Worm (Caenorhabditis elegans) whole organism, mixed stage, embryonic: ENCODE measurements around the gene T05B9.2.

Experiments
- M03D4.4 ChIP-seq: sonication (generic microtip); optimal IDR thresholded peaks from 2 replicates; lab custom pipeline; 2017; ENCODE audit warnings: mild to moderate bottlenecking, missing genetic modification characterization, missing compliant biosample characterization
- bed-3 ChIP-seq: fragments of 200-800 bp; sonication (Bioruptor generic); optimal IDR thresholded peaks from 3 replicates; lab custom pipeline; 2018; ENCODE audit warnings: mild to moderate bottlenecking, missing genetic modification characterization, moderate library complexity, missing compliant biosample characterization
- blmp-1 ChIP-seq: fragments of 150-350 bp; optimal IDR thresholded peaks from 2 replicates; lab custom pipeline; 2014; ENCODE audit warnings: missing biosample characterization, missing genetic modification characterization
- ceh-43 ChIP-seq: fragments of 200-800 bp; sonication (Bioruptor generic); optimal IDR thresholded peaks from 2 replicates; lab custom pipeline; 2018; ENCODE audit warnings: mild to moderate bottlenecking, missing genetic modification characterization, moderate library complexity, missing compliant biosample characterization
- ceh-83 ChIP-seq: fragments of 200-800 bp; sonication (Bioruptor generic); optimal IDR thresholded peaks from 2 replicates; lab custom pipeline; 2018; ENCODE audit warnings: mild to moderate bottlenecking, missing genetic modification characterization, missing compliant biosample characterization
- ces-1 ChIP-seq: fragments of 150-350 bp; optimal IDR thresholded peaks from 2 replicates; lab custom pipeline; 2014; ENCODE audit warnings: missing biosample characterization, missing genetic modification reagents, missing genetic modification characterization
- cnd-1 ChIP-seq: fragments of 200-800 bp; sonication (Bioruptor generic); optimal IDR thresholded peaks from 2 replicates; lab custom pipeline; 2018; ENCODE audit warnings: mild to moderate bottlenecking, missing genetic modification characterization, missing compliant biosample characterization
- drap-1 ChIP-seq: fragments of 200-800 bp; sonication (Bioruptor generic); optimal IDR thresholded peaks from 3 replicates; lab custom pipeline; 2018; ENCODE audit warnings: mild to moderate bottlenecking, missing genetic modification characterization, missing compliant biosample characterization
- elt-1 ChIP-seq: sonication (generic microtip); optimal IDR thresholded peaks from 2 replicates; lab custom pipeline; 2017; ENCODE audit warnings: missing genetic modification characterization, mild to moderate bottlenecking, missing compliant biosample characterization, antibody characterized with exemption, moderate library complexity, borderline replicate concordance; ENCODE audit not compliant: insufficient read depth
- elt-3 ChIP-seq: fragments of 150-350 bp; optimal IDR thresholded peaks from 2 replicates; lab custom pipeline; 2014; ENCODE audit warnings: missing biosample characterization, missing genetic modification characterization
- flh-1 ChIP-seq: fragments of 200-800 bp; sonication (Bioruptor generic); optimal IDR thresholded peaks from 2 replicates; lab custom pipeline; 2018; ENCODE audit warnings: mild to moderate bottlenecking, missing genetic modification characterization, moderate library complexity, missing compliant biosample characterization
- ham-2 ChIP-seq: fragments of 200-800 bp; sonication (Bioruptor generic); optimal IDR thresholded peaks from 2 replicates; lab custom pipeline; 2018; ENCODE audit warnings: mild to moderate bottlenecking, missing genetic modification characterization, missing compliant biosample characterization
- hlh-1 ChIP-seq: fragments of 150-350 bp; optimal IDR thresholded peaks from 2 replicates; lab custom pipeline; 2014; ENCODE audit warnings: missing biosample characterization, missing genetic modification reagents, missing genetic modification characterization
- lin-32 ChIP-seq: fragments of 200-800 bp; sonication (Bioruptor generic); optimal IDR thresholded peaks from 2 replicates; lab custom pipeline; 2018; ENCODE audit warnings: mild to moderate bottlenecking, missing genetic modification characterization, missing compliant biosample characterization
- lsy-2 ChIP-seq: fragments of 150-350 bp; optimal IDR thresholded peaks from 2 replicates; lab custom pipeline; 2014; ENCODE audit warnings: missing biosample characterization, missing genetic modification characterization
- mab-5 ChIP-seq: fragments of 150-350 bp; optimal IDR thresholded peaks from 2 replicates; lab custom pipeline; 2014; ENCODE audit warnings: missing biosample characterization, missing genetic modification characterization
- mep-1 ChIP-seq: fragments of 150-350 bp; optimal IDR thresholded peaks from 2 replicates; lab custom pipeline; 2017; ENCODE audit warnings: missing biosample characterization, missing genetic modification reagents, missing genetic modification characterization, inconsistent platforms
- mls-2 ChIP-seq: sonication (generic microtip); optimal IDR thresholded peaks from 2 replicates; lab custom pipeline; 2016; ENCODE audit warnings: mild to moderate bottlenecking, missing genetic modification characterization, moderate library complexity, missing compliant biosample characterization
- nhr-12 ChIP-seq: fragments of 150-350 bp; optimal IDR thresholded peaks from 2 replicates; lab custom pipeline; 2014; ENCODE audit warnings: missing biosample characterization, missing genetic modification characterization
- nhr-2 ChIP-seq: fragments of 150-350 bp; optimal IDR thresholded peaks from 2 replicates; lab custom pipeline; 2014; ENCODE audit warnings: missing biosample characterization, missing genetic modification characterization
- nhr-237 ChIP-seq: fragments of 150-350 bp; optimal IDR thresholded peaks from 2 replicates; lab custom pipeline; 2014; ENCODE audit warnings: missing biosample characterization, missing genetic modification characterization
- nhr-28 ChIP-seq: fragments of 150-350 bp; optimal IDR thresholded peaks from 2 replicates; lab custom pipeline; 2014; ENCODE audit warnings: missing biosample characterization, missing genetic modification characterization
- pha-4 ChIP-seq: fragments of 150-350 bp; optimal IDR thresholded peaks from 2 replicates; lab custom pipeline; 2018; ENCODE audit warnings: missing biosample characterization, missing genetic modification reagents, missing genetic modification characterization
- sem-2 ChIP-seq: fragments of 200-800 bp; sonication (Bioruptor generic); optimal IDR thresholded peaks from 2 replicates; lab custom pipeline; 2018; ENCODE audit warnings: mild to moderate bottlenecking, missing genetic modification characterization, missing compliant biosample characterization
- snpc-4 ChIP-seq: fragments of 150-350 bp; optimal IDR thresholded peaks from 2 replicates; lab custom pipeline; 2014; ENCODE audit warnings: missing biosample characterization, missing genetic modification characterization
- tbx-8 ChIP-seq: fragments of 200-800 bp; sonication (Bioruptor generic); optimal IDR thresholded peaks from 2 replicates; lab custom pipeline; 2018; ENCODE audit warnings: mild to moderate bottlenecking, missing genetic modification characterization, moderate library complexity, missing compliant biosample characterization
- unc-39 ChIP-seq: fragments of 150-350 bp; optimal IDR thresholded peaks from 2 replicates; lab custom pipeline; 2014; ENCODE audit warnings: missing biosample characterization, missing genetic modification characterization
- unc-62 ChIP-seq: fragments of 150-350 bp; optimal IDR thresholded peaks from 2 replicates; lab custom pipeline; 2014; ENCODE audit warnings: missing biosample characterization, missing genetic modification reagents, missing genetic modification characterization
- zip-8 ChIP-seq: fragments of 150-350 bp; optimal IDR thresholded peaks from 2 replicates; lab custom pipeline; 2014; ENCODE audit warnings: missing biosample characterization, missing genetic modification characterization
- ztf-11 ChIP-seq: fragments of 150-350 bp; optimal IDR thresholded peaks from 2 replicates; lab custom pipeline; 2014; ENCODE audit warnings: missing biosample characterization, missing genetic modification characterization

Gene T05B9.2

DNA sequence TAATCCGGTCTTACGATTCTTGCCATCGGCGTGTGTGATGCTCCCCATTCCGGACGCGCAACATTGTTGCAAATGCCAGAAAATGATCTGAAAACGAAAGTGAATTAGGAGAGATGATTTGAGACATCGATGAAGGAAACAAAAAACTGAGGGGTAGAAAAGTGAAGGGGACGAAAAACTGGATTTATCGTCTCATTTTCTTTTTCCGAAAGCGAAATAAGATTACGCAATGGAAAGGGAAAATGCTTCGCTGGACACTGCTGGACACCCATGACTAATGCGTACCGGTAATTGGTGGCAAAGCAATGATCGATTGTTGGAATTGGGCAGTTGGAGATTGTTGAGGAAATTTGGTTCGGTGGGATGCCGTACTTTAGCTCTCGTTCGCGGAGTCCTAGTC lies 9.1 kb upstream of the T05B9.2 start:
- TF ChIP-seq blmp-1 (tag; lab: Kevin White, UChicago) (peak; percentile 73), ceh-83 (GFP tag; lab: Kevin White, UChicago) (no peak), lin-32 (GFP tag; lab: Kevin White, UChicago) (no peak), hlh-1 (tag; lab: Kevin White, UChicago) (no peak), ham-2 (GFP tag; lab: Kevin White, UChicago) (no peak)
- TF ChIP-seq, all 35 proteins: peak for 1

DNA sequence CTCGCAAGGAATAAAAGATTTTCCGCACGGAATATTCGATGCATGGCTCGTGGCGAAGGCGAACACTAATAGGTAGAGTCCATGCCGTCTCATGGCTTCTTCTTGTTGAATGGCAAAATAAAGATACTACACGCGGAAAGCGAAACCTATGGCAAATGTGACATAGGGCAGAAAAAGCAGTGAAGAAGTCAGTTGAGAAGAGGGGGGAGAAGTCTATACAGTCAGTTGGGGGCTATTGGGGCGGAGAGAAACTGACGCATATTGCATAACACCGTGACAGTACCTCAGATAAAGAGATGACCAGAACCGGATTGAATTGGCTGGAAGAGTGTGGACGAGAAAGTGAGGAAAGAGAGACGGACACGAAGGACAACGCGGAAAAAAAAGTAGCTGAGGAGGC lies 8.2 kb upstream of the T05B9.2 start, which contains the start of gene T06D8.10:
Gene T06D8.10, minus strand, starts transcription at position 101 of the 400 bp plus-strand sequence.
- TF ChIP-seq drap-1 (GFP tag; lab: Kevin White, UChicago) = no peak
- TF ChIP-seq elt-1 (tag; lab: Kevin White, UChicago) = no peak
- no peak for TF ChIP-seq nhr-12 (tag; lab: Kevin White, UChicago)
- no peak for TF ChIP-seq M03D4.4 (tag; lab: Kevin White, UChicago)
- TF ChIP-seq, all 35 proteins: peak for 0

DNA sequence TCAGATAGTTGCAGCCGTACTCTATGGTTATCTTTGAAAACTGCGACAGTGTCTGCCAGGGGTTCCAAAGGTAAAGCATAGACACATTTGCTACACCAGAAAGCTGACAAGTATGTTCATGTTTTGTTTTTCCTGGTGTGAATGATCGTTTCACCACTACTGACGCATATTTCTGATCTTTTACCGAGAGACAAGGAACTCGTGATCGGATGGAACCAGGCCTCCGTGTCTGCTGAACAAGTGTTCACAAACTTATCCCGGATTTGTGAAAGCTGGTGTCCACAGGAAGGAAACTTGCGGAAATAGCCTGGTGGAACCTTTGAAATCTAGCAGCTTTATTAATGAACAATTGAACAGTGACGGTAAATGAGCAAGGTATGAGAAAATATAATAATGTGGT lies 4.1 kb downstream of the T05B9.2 start:
- TF ChIP-seq lin-32 (GFP tag; lab: Kevin White, UChicago) (no peak), blmp-1 (tag; lab: Kevin White, UChicago) (no peak), sem-2 (GFP tag; lab: Kevin White, UChicago) (no peak), bed-3 (no peak), mls-2 (tag; lab: Kevin White, UChicago) (no peak), hlh-1 (tag; lab: Kevin White, UChicago) (no peak), ham-2 (GFP tag; lab: Kevin White, UChicago) (no peak), drap-1 (GFP tag; lab: Kevin White, UChicago) (no peak), lsy-2 (tag; lab: Kevin White, UChicago) (no peak), unc-62 (GFP tag; lab: Kevin White, UChicago) (no peak), ztf-11 (tag; lab: Kevin White, UChicago) (no peak)

DNA sequence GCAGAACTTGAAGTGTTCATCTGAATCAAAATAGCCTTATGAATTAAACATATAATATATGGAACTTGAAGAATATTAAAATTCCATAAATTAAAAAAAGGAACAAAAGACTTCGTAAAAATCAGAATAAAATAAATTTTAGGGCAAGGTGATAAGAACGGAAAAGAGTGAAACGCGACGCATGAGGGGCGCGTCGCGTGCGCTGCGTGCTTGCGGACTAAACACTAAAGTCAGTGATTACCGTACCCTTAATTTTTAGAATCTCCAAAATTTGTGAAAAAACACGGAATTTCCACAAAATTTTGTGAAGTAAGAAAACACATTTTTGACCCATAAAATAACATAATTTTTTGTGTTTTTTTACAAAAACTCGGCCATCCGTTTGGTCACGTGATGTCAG lies 5.5 kb downstream of the T05B9.2 start, which contains the start of gene T05B9.1:
Gene T05B9.1, minus strand, starts transcription at position 20 of the 400 bp plus-strand sequence.
- TF ChIP-seq pha-4 = no peak
- TF ChIP-seq, all 35 proteins: peak for 0

DNA sequence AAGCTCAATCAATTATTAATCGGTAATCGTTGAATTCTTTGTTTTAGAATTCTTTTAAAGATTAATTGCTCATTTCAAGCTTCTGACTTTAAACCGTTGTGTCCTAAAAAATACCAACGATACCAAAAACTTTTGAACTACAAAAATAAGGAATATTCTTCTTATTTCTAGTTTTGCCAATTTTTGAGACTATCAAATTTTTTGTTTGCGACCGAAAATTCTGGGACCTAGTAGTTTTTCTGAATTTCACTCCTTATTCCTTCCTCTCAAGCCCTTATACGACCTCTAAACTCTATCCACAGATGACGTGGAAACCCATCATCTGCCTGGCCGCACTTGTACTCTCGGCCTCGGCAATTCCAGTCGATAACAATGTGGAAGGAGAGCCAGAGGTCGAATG lies 13.2 kb downstream of the T05B9.2 start, which contains the start of gene cut-1:
Gene cut-1, plus strand, starts transcription at position 301 of the 400 bp plus-strand sequence.
- no peak for TF ChIP-seq nhr-2 (tag; lab: Kevin White, UChicago)
- TF ChIP-seq mls-2 (tag; lab: Kevin White, UChicago) = no peak
- TF ChIP-seq flh-1 (GFP tag; lab: Kevin White, UChicago) = no peak
- no peak for TF ChIP-seq drap-1 (GFP tag; lab: Kevin White, UChicago)
- TF ChIP-seq unc-62 (GFP tag; lab: Kevin White, UChicago) = no peak
- TF ChIP-seq ceh-83 (GFP tag; lab: Kevin White, UChicago) = no peak
- no peak for TF ChIP-seq lsy-2 (tag; lab: Kevin White, UChicago)
- TF ChIP-seq nhr-237 (tag; lab: Kevin White, UChicago) = no peak
- no peak for TF ChIP-seq snpc-4
- no peak for TF ChIP-seq tbx-8 (GFP tag; lab: Kevin White, UChicago)
- TF ChIP-seq pha-4 = no peak
- TF ChIP-seq mep-1 (tag; lab: Kevin White, UChicago) = no peak
- TF ChIP-seq unc-39 (tag; lab: Kevin White, UChicago) = no peak
- no peak for TF ChIP-seq cnd-1 (tag; lab: Kevin White, UChicago)
- no peak for TF ChIP-seq ztf-11 (tag; lab: Kevin White, UChicago)

DNA sequence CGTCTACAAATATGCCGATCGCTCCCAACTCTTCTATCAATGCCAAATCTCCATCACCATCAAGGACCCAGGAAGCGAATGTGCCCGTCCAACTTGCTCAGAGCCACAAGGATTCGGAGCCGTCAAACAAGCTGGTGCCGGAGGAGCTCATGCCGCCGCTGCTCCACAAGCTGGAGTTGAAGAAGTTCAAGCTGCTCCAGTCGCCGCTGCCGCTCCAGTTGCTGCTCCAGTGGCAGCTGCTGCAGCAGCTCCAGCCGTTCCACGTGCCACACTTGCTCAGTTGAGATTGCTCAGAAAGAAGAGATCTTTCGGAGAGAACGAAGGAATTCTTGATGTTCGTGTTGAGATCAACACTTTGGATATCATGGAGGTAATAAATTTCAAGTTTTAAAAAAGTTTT lies 15.2 kb downstream of the T05B9.2 start:
- TF ChIP-seq elt-3 (tag; lab: Kevin White, UChicago) (no peak), nhr-12 (tag; lab: Kevin White, UChicago) (no peak), cnd-1 (tag; lab: Kevin White, UChicago) (no peak), nhr-28 (tag; lab: Kevin White, UChicago) (no peak), unc-39 (tag; lab: Kevin White, UChicago) (no peak), sem-2 (GFP tag; lab: Kevin White, UChicago) (no peak), zip-8 (tag; lab: Kevin White, UChicago) (no peak), ces-1 (GFP tag; lab: Kevin White, UChicago) (no peak), unc-62 (GFP tag; lab: Kevin White, UChicago) (no peak), ham-2 (GFP tag; lab: Kevin White, UChicago) (no peak), mab-5 (tag; lab: Kevin White, UChicago) (no peak), blmp-1 (tag; lab: Kevin White, UChicago) (no peak), nhr-2 (tag; lab: Kevin White, UChicago) (no peak), ceh-43 (GFP tag; lab: Kevin White, UChicago) (no peak), tbx-8 (GFP tag; lab: Kevin White, UChicago) (no peak), bed-3 (no peak)
- TF ChIP-seq, all 35 proteins: peak for 0
